Worm (Caenorhabditis elegans) whole organism, early embryonic: ENCODE measurements around the gene fbxa-94.

ENCODE experiments used
- B0310.2 ChIP-seq: sonication (generic microtip); optimal IDR thresholded peaks from 2 replicates; lab custom pipeline; 2016; ENCODE audit warnings: mild to moderate bottlenecking, missing genetic modification characterization, missing compliant biosample characterization
- F13C5.2 ChIP-seq: sonication (generic microtip); optimal IDR thresholded peaks from 2 replicates; lab custom pipeline; 2017; ENCODE audit warnings: mild to moderate bottlenecking, missing genetic modification characterization, inconsistent platforms, missing compliant biosample characterization
- aly-1 ChIP-seq: sonication (generic microtip); optimal IDR thresholded peaks from 2 replicates; lab custom pipeline; 2016; ENCODE audit warnings: missing genetic modification characterization, missing compliant biosample characterization
- ama-1 ChIP-seq: fragments of 150-350 bp; optimal IDR thresholded peaks from 2 replicates; lab custom pipeline; 2014
- ceh-13 ChIP-seq: fragments of 200-800 bp; sonication (Bioruptor generic); optimal IDR thresholded peaks from 2 replicates; lab custom pipeline; 2018; ENCODE audit warnings: mild to moderate bottlenecking, missing genetic modification characterization, missing compliant biosample characterization
- ceh-36 ChIP-seq: sonication (generic microtip); optimal IDR thresholded peaks from 2 replicates; lab custom pipeline; 2016; ENCODE audit warnings: missing genetic modification characterization, inconsistent platforms, missing compliant biosample characterization
- ets-7 ChIP-seq: sonication (generic microtip); optimal IDR thresholded peaks from 2 replicates; lab custom pipeline; 2016; ENCODE audit warnings: missing genotype, missing genetic modification characterization, missing compliant biosample characterization
- flt-1 ChIP-seq: fragments of 200-800 bp; sonication (Bioruptor generic); IDR thresholded peaks from 2 replicates; pipeline ENCODE4 v1.3.6; 2022; ENCODE audit warnings: missing genetic modification characterization, missing compliant biosample characterization
- hmg-4 ChIP-seq: fragments of 200-800 bp; sonication (Bioruptor generic); optimal IDR thresholded peaks from 2 replicates; lab custom pipeline; 2018; ENCODE audit warnings: mild to moderate bottlenecking, missing genetic modification characterization, missing compliant biosample characterization
- hnd-1 ChIP-seq: sonication (generic microtip); optimal IDR thresholded peaks from 2 replicates; lab custom pipeline; 2016; ENCODE audit warnings: missing genetic modification characterization, missing compliant biosample characterization
- pes-1 ChIP-seq: fragments of 200-800 bp; sonication (Bioruptor generic); IDR thresholded peaks from 2 replicates; pipeline ENCODE4 v1.3.6; 2022; ENCODE audit warnings: missing genetic modification reagents, missing genetic modification characterization, missing compliant biosample characterization
- sea-1 ChIP-seq: fragments of 200-800 bp; sonication (Bioruptor generic); conservative IDR thresholded peaks from 2 replicates; pipeline ENCODE4 v1.3.6; 2022; ENCODE audit warnings: missing genetic modification characterization, missing compliant biosample characterization
- tbx-11 ChIP-seq: fragments of 200-800 bp; sonication (Bioruptor generic); IDR thresholded peaks from 2 replicates; pipeline ENCODE4 v1.3.6; 2022; ENCODE audit warnings: missing genetic modification characterization, missing compliant biosample characterization
- tra-4 ChIP-seq: sonication (generic microtip); optimal IDR thresholded peaks from 2 replicates; lab custom pipeline; 2017; ENCODE audit warnings: missing genetic modification characterization, missing compliant biosample characterization

DNA sequence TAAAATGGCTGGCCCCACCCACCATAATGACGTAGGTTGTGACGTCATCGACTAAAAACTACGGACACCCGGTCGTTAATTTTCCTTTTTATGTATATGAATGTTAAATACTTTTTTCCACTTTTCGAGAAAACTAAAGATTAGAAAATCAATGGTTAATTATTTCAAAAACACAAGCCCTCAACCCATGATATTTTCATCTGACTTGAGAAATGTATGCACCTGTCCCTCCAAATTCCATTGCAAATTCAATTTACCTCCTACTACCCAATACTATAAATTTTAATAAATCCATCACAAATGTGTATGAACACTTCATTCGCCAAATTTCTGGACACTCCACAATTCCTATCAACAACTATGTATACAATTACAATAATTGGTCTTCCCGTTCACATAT lies 43.6 kb upstream of the fbxa-94 start, which contains the start of gene srh-276:
- TF ChIP-seq tra-4 (no peak), hmg-4 (GFP tag; lab: Kevin White, UChicago) (no peak), ets-7 (no peak), F13C5.2 (tag; lab: Kevin White, UChicago) (no peak), flt-1 (no peak), ama-1 (no peak), aly-1 (tag; lab: Kevin White, UChicago) (no peak), ceh-13 (GFP tag; lab: Kevin White, UChicago) (no peak), hnd-1 (no peak), ceh-36 (tag; lab: Kevin White, UChicago) (no peak), B0310.2 (tag; lab: Kevin White, UChicago) (no peak), sea-1 (GFP tag; lab: Robert Waterston, UW) (no peak), pes-1 (no peak), tbx-11 (GFP tag; lab: Robert Waterston, UW) (no peak)
